Fruit fly (Drosophila melanogaster) whole organism, embryonic: ENCODE measurements around the gene Pfdn2.

Experiments used
- ATbp ChIP-seq: fragments of 200-800 bp; sonication (Bioruptor generic); optimal IDR thresholded peaks from 2 replicates; lab custom pipeline; 2017; ENCODE audit warnings: missing biosample characterization, mild to moderate bottlenecking, missing genetic modification characterization, missing genetic modification reagents
- Ada2b ChIP-seq: fragments of 200-800 bp; sonication (Bioruptor generic); IDR thresholded peaks from 2 replicates; pipeline ENCODE4 v1.3.6; 2022; ENCODE audit warnings: missing biosample characterization, missing genetic modification characterization
- Awh ChIP-seq: fragments of 200-800 bp; sonication (Bioruptor generic); IDR thresholded peaks from 2 replicates; pipeline ENCODE4, ENCODE4 v1.3.6; 2022; ENCODE audit warnings: missing biosample characterization, missing genetic modification characterization
- B-H1 ChIP-seq: fragments of 200-800 bp; sonication (Bioruptor generic); IDR thresholded peaks from 3 replicates; pipeline ENCODE4 v1.3.6; 2022; ENCODE audit warnings: missing biosample characterization, missing genetic modification characterization
- Bteb2 ChIP-seq: fragments of 200-800 bp; sonication (Bioruptor generic); optimal IDR thresholded peaks from 2 replicates; lab custom pipeline; 2016; ENCODE audit warnings: missing biosample characterization, missing genetic modification characterization
- CG10431 ChIP-seq: fragments of 200-800 bp; sonication (Bioruptor generic); optimal IDR thresholded peaks from 3 replicates; lab custom pipeline; 2018; ENCODE audit warnings: missing biosample characterization, mild to moderate bottlenecking, missing genetic modification characterization
- CG10462 ChIP-seq: fragments of 200-800 bp; sonication (Bioruptor generic); optimal IDR thresholded peaks from 2 replicates; lab custom pipeline; 2016; ENCODE audit warnings: missing biosample characterization, missing genetic modification characterization
- CG12071 ChIP-seq: fragments of 200-800 bp; sonication (Bioruptor generic); optimal IDR thresholded peaks from 3 replicates; lab custom pipeline; 2018; ENCODE audit warnings: missing biosample characterization, mild to moderate bottlenecking, missing genetic modification characterization
- CG12155 ChIP-seq: fragments of 200-800 bp; sonication (Bioruptor generic); optimal IDR thresholded peaks from 3 replicates; lab custom pipeline; 2016; ENCODE audit warnings: missing biosample characterization, missing genetic modification characterization
- CG12391 ChIP-seq: fragments of 200-800 bp; sonication (Bioruptor generic); optimal IDR thresholded peaks from 3 replicates; lab custom pipeline; 2018; ENCODE audit warnings: missing biosample characterization, mild to moderate bottlenecking, missing genetic modification characterization, moderate library complexity
- CG13424 ChIP-seq: fragments of 200-800 bp; sonication (Bioruptor generic); optimal IDR thresholded peaks from 2 replicates; lab custom pipeline; 2019; ENCODE audit warnings: missing biosample characterization, mild to moderate bottlenecking, missing genetic modification characterization, moderate library complexity
- CG14710 ChIP-seq: fragments of 200-800 bp; sonication (Bioruptor generic); optimal IDR thresholded peaks from 3 replicates; lab custom pipeline; 2019; ENCODE audit warnings: missing biosample characterization, mild to moderate bottlenecking, missing genetic modification characterization, moderate library complexity
- CG16813 ChIP-seq: fragments of 200-800 bp; sonication (Bioruptor generic); IDR thresholded peaks from 3 replicates; pipeline ENCODE4 v1.3.6; 2022; ENCODE audit warnings: missing biosample characterization, missing genetic modification characterization; ENCODE audit not compliant: partially characterized antibody
- CG17328 ChIP-seq: fragments of 200-800 bp; sonication (Bioruptor generic); IDR thresholded peaks from 2 replicates; pipeline ENCODE4 v1.3.6; 2022; ENCODE audit warnings: missing biosample characterization, missing genetic modification characterization
- CG17361 ChIP-seq: fragments of 200-800 bp; sonication (Bioruptor generic); IDR thresholded peaks from 3 replicates; pipeline ENCODE4 v1.3.6; 2022; ENCODE audit warnings: missing biosample characterization, missing genetic modification characterization
- CG17385 ChIP-seq: fragments of 200-800 bp; sonication (Bioruptor generic); optimal IDR thresholded peaks from 3 replicates; lab custom pipeline; 2018; ENCODE audit warnings: missing biosample characterization, mild to moderate bottlenecking, missing genetic modification characterization
- CG17829 ChIP-seq: fragments of 200-800 bp; optimal IDR thresholded peaks from 2 replicates; lab custom pipeline; 2019; ENCODE audit warnings: missing biosample characterization, mild to moderate bottlenecking, missing genetic modification characterization, moderate library complexity
- CG1832 ChIP-seq: fragments of 200-800 bp; sonication (Bioruptor generic); optimal IDR thresholded peaks from 2 replicates; lab custom pipeline; 2017; ENCODE audit warnings: missing biosample characterization, mild to moderate bottlenecking, missing genetic modification characterization, inconsistent platforms
- CG2889 ChIP-seq: fragments of 200-800 bp; sonication (Bioruptor generic); IDR thresholded peaks from 3 replicates; pipeline ENCODE4 v1.3.6; 2022; ENCODE audit warnings: missing biosample characterization, missing genetic modification characterization
- CG30403 ChIP-seq: fragments of 200-800 bp; sonication (Bioruptor generic); optimal IDR thresholded peaks from 3 replicates; lab custom pipeline; 2016; ENCODE audit warnings: missing biosample characterization, missing genetic modification characterization
- CG34224 ChIP-seq: fragments of 200-800 bp; sonication (Bioruptor generic); IDR thresholded peaks from 3 replicates; pipeline ENCODE4 v1.3.6; 2022; ENCODE audit warnings: missing biosample characterization, missing genetic modification characterization; ENCODE audit not compliant: partially characterized antibody
- CG4328 ChIP-seq: fragments of 200-800 bp; sonication (Bioruptor generic); optimal IDR thresholded peaks from 3 replicates; lab custom pipeline; 2017; ENCODE audit warnings: missing biosample characterization, missing genetic modification reagents, missing genetic modification characterization
- CG4820 ChIP-seq: fragments of 200-800 bp; sonication (Bioruptor generic); optimal IDR thresholded peaks from 3 replicates; lab custom pipeline; 2016; ENCODE audit warnings: missing biosample characterization, missing genetic modification characterization
- CG6175 ChIP-seq: fragments of 200-800 bp; sonication (Bioruptor generic); IDR thresholded peaks from 3 replicates; pipeline ENCODE4 v1.3.6; 2022; ENCODE audit warnings: missing biosample characterization, missing genetic modification characterization
- CG6254 ChIP-seq: fragments of 200-800 bp; sonication (Bioruptor generic); optimal IDR thresholded peaks from 3 replicates; lab custom pipeline; 2017; ENCODE audit warnings: mild to moderate bottlenecking, missing biosample characterization, missing genetic modification reagents, missing genetic modification characterization
- CG6683 ChIP-seq: fragments of 200-800 bp; sonication (Bioruptor generic); optimal IDR thresholded peaks from 2 replicates; lab custom pipeline; 2017; ENCODE audit warnings: missing biosample characterization, mild to moderate bottlenecking, missing genetic modification characterization, missing genetic modification reagents
- CG7987 ChIP-seq: fragments of 200-800 bp; sonication (Bioruptor generic); optimal IDR thresholded peaks from 2 replicates; lab custom pipeline; 2018; ENCODE audit warnings: missing biosample characterization, mild to moderate bottlenecking, missing genetic modification characterization, moderate library complexity
- CrebB ChIP-seq: fragments of 200-800 bp; sonication (Bioruptor generic); optimal IDR thresholded peaks from 3 replicates; lab custom pipeline; 2018; ENCODE audit warnings: missing biosample characterization, mild to moderate bottlenecking, missing genetic modification characterization
- Dad ChIP-seq: fragments of 200-800 bp; sonication (Bioruptor generic); optimal IDR thresholded peaks from 3 replicates; lab custom pipeline; 2016; ENCODE audit warnings: missing biosample characterization, missing genetic modification characterization
- HmgD ChIP-seq: fragments of 200-800 bp; sonication (Bioruptor generic); optimal IDR thresholded peaks from 3 replicates; lab custom pipeline; 2016; ENCODE audit warnings: missing biosample characterization, missing genetic modification characterization
- Hr3 ChIP-seq: fragments of 200-800 bp; sonication (Bioruptor generic); optimal IDR thresholded peaks from 3 replicates; lab custom pipeline; 2016; ENCODE audit warnings: missing biosample characterization, missing genetic modification characterization
- Kr ChIP-seq: fragments of 200-800 bp; sonication (Bioruptor generic); optimal IDR thresholded peaks from 2 replicates; lab custom pipeline; 2017; ENCODE audit warnings: missing biosample characterization, mild to moderate bottlenecking, missing genetic modification characterization
- Meics ChIP-seq: fragments of 200-800 bp; sonication (Bioruptor generic); optimal IDR thresholded peaks from 2 replicates; lab custom pipeline; 2017; ENCODE audit warnings: missing biosample characterization, mild to moderate bottlenecking, missing genetic modification characterization
- Oaz ChIP-seq: fragments of 200-800 bp; sonication (Bioruptor generic); IDR thresholded peaks from 2 replicates; pipeline ENCODE4 v1.3.6; 2022; ENCODE audit warnings: missing biosample characterization, missing genetic modification characterization
- Poxn ChIP-seq: fragments of 200-800 bp; sonication (Bioruptor generic); IDR thresholded peaks from 2 replicates; pipeline ENCODE4 v1.3.6; 2022; ENCODE audit warnings: missing biosample characterization, missing genetic modification characterization
- Vsx1 ChIP-seq: fragments of 200-800 bp; sonication (Bioruptor generic); optimal IDR thresholded peaks from 2 replicates; lab custom pipeline; 2017; ENCODE audit warnings: missing biosample characterization, mild to moderate bottlenecking, missing genetic modification characterization, missing genetic modification reagents
- amos ChIP-seq: fragments of 200-800 bp; sonication (Bioruptor generic); IDR thresholded peaks from 2 replicates; pipeline ENCODE4 v1.3.6; 2022; ENCODE audit warnings: missing biosample characterization, missing genetic modification characterization; ENCODE audit not compliant: partially characterized antibody
- ash1 ChIP-seq: fragments of 200-800 bp; sonication (Bioruptor generic); optimal IDR thresholded peaks from 2 replicates; lab custom pipeline; 2018; ENCODE audit warnings: missing biosample characterization, mild to moderate bottlenecking, missing genetic modification characterization
- bbx ChIP-seq: fragments of 200-800 bp; sonication (Bioruptor generic); IDR thresholded peaks from 2 replicates; pipeline ENCODE4 v1.3.6; 2022; ENCODE audit warnings: missing biosample characterization, missing genetic modification characterization; ENCODE audit not compliant: partially characterized antibody
- bowl ChIP-seq: fragments of 200-800 bp; sonication (Bioruptor generic); IDR thresholded peaks from 2 replicates; pipeline ENCODE4 v1.3.6; 2022; ENCODE audit warnings: missing biosample characterization, missing genetic modification characterization
- caup ChIP-seq: fragments of 200-800 bp; sonication (Bioruptor generic); optimal IDR thresholded peaks from 3 replicates; lab custom pipeline; 2017; ENCODE audit warnings: missing biosample characterization, mild to moderate bottlenecking, missing genetic modification characterization, moderate library complexity; ENCODE audit not compliant: severe bottlenecking
- crp ChIP-seq, 2 experiments: fragments of 200-800 bp; sonication (Bioruptor generic); optimal IDR thresholded peaks; 2 replicates in 1 of 2; 3 replicates in 1 of 2; lab custom pipeline; 2017; ENCODE audit warnings: missing biosample characterization in 2 of 2, missing genetic modification characterization in 2 of 2, mild to moderate bottlenecking in 1 of 2, moderate library complexity in 1 of 2
- lab ChIP-seq: fragments of 200-800 bp; sonication (Bioruptor generic); optimal IDR thresholded peaks from 3 replicates; lab custom pipeline; 2017; ENCODE audit warnings: missing biosample characterization, missing genetic modification characterization, mild to moderate bottlenecking, moderate library complexity, missing genetic modification reagents
- oc ChIP-seq: fragments of 200-800 bp; sonication (Bioruptor generic); optimal IDR thresholded peaks from 2 replicates; lab custom pipeline; 2018; ENCODE audit warnings: missing biosample characterization, mild to moderate bottlenecking, missing genetic modification characterization, moderate library complexity
- org-1 ChIP-seq: fragments of 200-800 bp; sonication (Bioruptor generic); optimal IDR thresholded peaks from 2 replicates; lab custom pipeline; 2017; ENCODE audit warnings: missing biosample characterization, missing genetic modification characterization
- psq ChIP-seq: fragments of 200-800 bp; sonication (Bioruptor generic); optimal IDR thresholded peaks from 2 replicates; lab custom pipeline; 2017; ENCODE audit warnings: missing biosample characterization, missing genetic modification characterization
- ranshi ChIP-seq: fragments of 200-800 bp; sonication (Bioruptor generic); IDR thresholded peaks from 2 replicates; pipeline ENCODE4 v1.3.6; 2022; ENCODE audit warnings: missing biosample characterization, missing genetic modification characterization
- salm ChIP-seq: fragments of 200-800 bp; sonication (Bioruptor generic); optimal IDR thresholded peaks from 2 replicates; lab custom pipeline; 2018; ENCODE audit warnings: missing biosample characterization, mild to moderate bottlenecking, missing genetic modification characterization
- ssp ChIP-seq: fragments of 200-800 bp; sonication (Bioruptor generic); IDR thresholded peaks from 2 replicates; pipeline ENCODE4 v1.3.6; 2022; ENCODE audit warnings: missing biosample characterization, missing genetic modification characterization
- trem ChIP-seq: fragments of 200-800 bp; optimal IDR thresholded peaks from 3 replicates; lab custom pipeline; 2019; ENCODE audit warnings: missing biosample characterization, mild to moderate bottlenecking, missing genetic modification characterization, moderate library complexity

Pfdn2 gene

DNA sequence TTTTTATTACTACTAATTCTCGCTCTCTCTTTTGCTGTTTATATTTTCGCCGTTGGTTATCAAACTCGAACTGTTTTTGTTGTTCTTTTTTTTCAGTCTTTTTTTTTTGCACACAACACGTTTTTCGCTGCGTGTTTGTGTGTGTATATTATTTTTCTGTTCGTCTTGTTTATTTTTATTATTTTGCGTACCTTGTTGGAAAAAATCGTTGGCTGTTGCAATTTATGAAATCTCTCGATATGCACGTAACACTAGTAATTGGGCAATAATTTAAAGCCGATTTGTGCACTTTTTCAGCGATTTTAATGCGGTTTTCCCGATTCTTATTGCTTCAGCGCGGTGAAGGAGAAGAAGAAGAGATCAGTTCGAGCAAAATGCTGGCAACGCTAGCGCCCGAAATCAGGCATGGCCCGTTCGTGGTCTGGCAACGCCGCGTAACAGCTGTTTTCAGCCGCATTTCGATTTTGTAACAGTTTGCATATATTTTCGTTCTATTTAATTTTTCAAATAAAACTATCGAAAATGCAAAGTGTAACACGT lies 46.3 kb upstream of the Pfdn2 start, which contains the start of the genes FoxK and mRpL2 (continued):
- no peak for TF ChIP-seq Oaz (GFP tag; lab: Robert Waterston, UW)
- no peak for TF ChIP-seq ash1 (GFP tag; lab: Kevin White, UChicago)
- TF ChIP-seq ranshi (GFP tag; lab: Robert Waterston, UW): no peak
- TF ChIP-seq CG16813: no peak
- no peak for TF ChIP-seq Dad
- TF ChIP-seq CG12071 (GFP tag; lab: Kevin White, UChicago): no peak
- TF ChIP-seq caup (GFP tag; lab: Kevin White, UChicago): peak; percentile 6
- TF ChIP-seq CG17328: no peak
- no peak for TF ChIP-seq CG6683
- TF ChIP-seq CG12391 (tag; lab: Kevin White, UChicago): no peak
- peak; percentile 63 for TF ChIP-seq trem
- no peak for TF ChIP-seq CG10462 (GFP tag; lab: Kevin White, UChicago)
- peak; percentile 39 for TF ChIP-seq CG14710
- peak; percentile 51; the same call in 1 of the 3 replicates for TF ChIP-seq CG34224 (GFP tag; lab: Robert Waterston, UW)
- no peak for TF ChIP-seq CG17361
- TF ChIP-seq Hr3 (GFP tag; lab: Kevin White, UChicago): no peak
- TF ChIP-seq Ada2b (GFP tag; lab: Robert Waterston, UW): no peak
- no peak for TF ChIP-seq psq
- no peak for TF ChIP-seq CrebB (tag; lab: Kevin White, UChicago)
- TF ChIP-seq Bteb2 (GFP tag; lab: Kevin White, UChicago): no peak
- TF ChIP-seq CG4328 (GFP tag; lab: Kevin White, UChicago): no peak
- TF ChIP-seq crp (GFP tag; optimal IDR thresholded peaks at IDR 0.05; lab: Kevin White, UChicago): peak; percentile 70 to 97
- TF ChIP-seq CG10431 (GFP tag; lab: Kevin White, UChicago): no peak
- no peak for TF ChIP-seq bowl (GFP tag; lab: Robert Waterston, UW)
- no peak for TF ChIP-seq ssp (GFP tag; lab: Robert Waterston, UW)
- no peak for TF ChIP-seq Awh (GFP tag; lab: Robert Waterston, UW)
- no peak for TF ChIP-seq CG1832 (GFP tag; lab: Kevin White, UChicago)
- no peak for TF ChIP-seq CG2889 (GFP tag; lab: Robert Waterston, UW)
- TF ChIP-seq org-1 (GFP tag; lab: Kevin White, UChicago): no peak
- TF ChIP-seq CG4820 (GFP tag; lab: Kevin White, UChicago): no peak
- TF ChIP-seq Poxn: no peak
- no peak for TF ChIP-seq Vsx1 (GFP tag; lab: Kevin White, UChicago)
- TF ChIP-seq amos (GFP tag; lab: Robert Waterston, UW): peak; percentile 49; the same call in 1 of the 2 replicates
- TF ChIP-seq CG12155 (GFP tag; lab: Kevin White, UChicago): no peak
- TF ChIP-seq bbx (GFP tag; lab: Robert Waterston, UW): peak; percentile 56
- TF ChIP-seq CG30403 (GFP tag; lab: Kevin White, UChicago): no peak
- no peak for TF ChIP-seq Kr (GFP tag; lab: Kevin White, UChicago)
- peak; percentile 25 for TF ChIP-seq CG17829 (tag; lab: Kevin White, UChicago)
- no peak for TF ChIP-seq CG6175 (GFP tag; lab: Robert Waterston, UW)
- no peak for TF ChIP-seq Meics
- TF ChIP-seq CG13424 (tag; lab: Kevin White, UChicago): no peak
- TF ChIP-seq B-H1 (GFP tag; lab: Robert Waterston, UW): no peak
- TF ChIP-seq HmgD: peak; percentile 63
- TF ChIP-seq CG6254 (GFP tag; lab: Kevin White, UChicago): no peak
- no peak for TF ChIP-seq lab (GFP tag; lab: Kevin White, UChicago)
- TF ChIP-seq CG7987 (GFP tag; lab: Kevin White, UChicago): peak; percentile 28
- peak; percentile 99 for TF ChIP-seq CG17385 (GFP tag; lab: Kevin White, UChicago)
- no peak for TF ChIP-seq oc (tag; lab: Kevin White, UChicago)
- no peak for TF ChIP-seq ATbp
- TF ChIP-seq salm: no peak
